Worm (Caenorhabditis elegans): Measurements from ENCODE around the gene cyp-33A1.

DNA sequence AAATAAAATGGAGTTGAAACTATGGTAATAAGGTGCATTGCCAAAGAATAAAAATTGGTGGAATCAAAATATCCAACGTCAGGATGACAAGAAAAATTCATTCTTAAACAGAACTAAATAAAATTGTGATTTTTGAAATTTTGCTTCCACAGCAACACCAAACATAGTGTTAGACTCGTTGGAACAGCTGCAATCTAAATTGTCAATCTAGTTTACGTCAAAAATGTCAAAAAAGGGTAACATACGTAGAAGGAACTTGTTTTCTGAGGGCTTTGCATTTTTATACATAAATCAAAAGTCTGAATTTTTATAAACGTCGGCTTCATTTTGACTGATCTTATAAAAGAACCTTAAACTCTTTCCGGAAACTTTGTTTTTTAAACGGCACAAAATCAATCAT lies 27.7 kb downstream of the cyp-33A1 start, which contains the start of gene srh-200:
- TF ChIP-seq ztf-11 (tag; optimal IDR thresholded peaks at IDR 0.05) (no peak), ceh-28 (tag; optimal IDR thresholded peaks at IDR 0.05) (no peak), unc-62 (GFP tag; optimal IDR thresholded peaks at IDR 0.05 in 1 of 2) (peak in 1 of 2 experiments; percentile 33), unc-62 (tag; optimal IDR thresholded peaks at IDR 0.05) (no peak)
